Worm (Caenorhabditis elegans) whole organism, early embryonic: ENCODE results near the gene wrb-1.

ENCODE experiments used
- B0310.2 ChIP-seq: sonication (generic microtip); optimal IDR thresholded peaks from 2 replicates; lab custom pipeline; 2016; ENCODE audit warnings: mild to moderate bottlenecking, missing genetic modification characterization, missing compliant biosample characterization
- F13C5.2 ChIP-seq: sonication (generic microtip); optimal IDR thresholded peaks from 2 replicates; lab custom pipeline; 2017; ENCODE audit warnings: mild to moderate bottlenecking, missing genetic modification characterization, inconsistent platforms, missing compliant biosample characterization
- aly-1 ChIP-seq: sonication (generic microtip); optimal IDR thresholded peaks from 2 replicates; lab custom pipeline; 2016; ENCODE audit warnings: missing genetic modification characterization, missing compliant biosample characterization
- ama-1 ChIP-seq: fragments of 150-350 bp; optimal IDR thresholded peaks from 2 replicates; lab custom pipeline; 2014
- ceh-13 ChIP-seq: fragments of 200-800 bp; sonication (Bioruptor generic); optimal IDR thresholded peaks from 2 replicates; lab custom pipeline; 2018; ENCODE audit warnings: mild to moderate bottlenecking, missing genetic modification characterization, missing compliant biosample characterization
- ceh-36 ChIP-seq: sonication (generic microtip); optimal IDR thresholded peaks from 2 replicates; lab custom pipeline; 2016; ENCODE audit warnings: missing genetic modification characterization, inconsistent platforms, missing compliant biosample characterization
- ets-7 ChIP-seq: sonication (generic microtip); optimal IDR thresholded peaks from 2 replicates; lab custom pipeline; 2016; ENCODE audit warnings: missing genotype, missing genetic modification characterization, missing compliant biosample characterization
- flt-1 ChIP-seq: fragments of 200-800 bp; sonication (Bioruptor generic); IDR thresholded peaks from 2 replicates; pipeline ENCODE4 v1.3.6; 2022; ENCODE audit warnings: missing genetic modification characterization, missing compliant biosample characterization
- hmbx-1 ChIP-seq: sonication (generic microtip); optimal IDR thresholded peaks from 2 replicates; lab custom pipeline; 2016; ENCODE audit warnings: mild to moderate bottlenecking, missing genetic modification characterization, missing compliant biosample characterization
- hmg-4 ChIP-seq: fragments of 200-800 bp; sonication (Bioruptor generic); optimal IDR thresholded peaks from 2 replicates; lab custom pipeline; 2018; ENCODE audit warnings: mild to moderate bottlenecking, missing genetic modification characterization, missing compliant biosample characterization
- hnd-1 ChIP-seq: sonication (generic microtip); optimal IDR thresholded peaks from 2 replicates; lab custom pipeline; 2016; ENCODE audit warnings: missing genetic modification characterization, missing compliant biosample characterization
- pes-1 ChIP-seq: fragments of 200-800 bp; sonication (Bioruptor generic); IDR thresholded peaks from 2 replicates; pipeline ENCODE4 v1.3.6; 2022; ENCODE audit warnings: missing genetic modification reagents, missing genetic modification characterization, missing compliant biosample characterization
- scrt-1 ChIP-seq: fragments of 200-800 bp; sonication (Bioruptor generic); IDR thresholded peaks from 2 replicates; pipeline ENCODE4 v1.3.6; 2022; ENCODE audit warnings: missing genetic modification characterization, missing compliant biosample characterization
- sea-1 ChIP-seq: fragments of 200-800 bp; sonication (Bioruptor generic); conservative IDR thresholded peaks from 2 replicates; pipeline ENCODE4 v1.3.6; 2022; ENCODE audit warnings: missing genetic modification characterization, missing compliant biosample characterization
- tbx-11 ChIP-seq: fragments of 200-800 bp; sonication (Bioruptor generic); IDR thresholded peaks from 2 replicates; pipeline ENCODE4 v1.3.6; 2022; ENCODE audit warnings: missing genetic modification characterization, missing compliant biosample characterization
- tbx-37 ChIP-seq: fragments of 200-800 bp; sonication (Bioruptor generic); conservative IDR thresholded peaks from 2 replicates; pipeline ENCODE4 v1.3.6; 2022; ENCODE audit warnings: missing genetic modification reagents, missing genetic modification characterization, missing compliant biosample characterization
- tra-4 ChIP-seq: sonication (generic microtip); optimal IDR thresholded peaks from 2 replicates; lab custom pipeline; 2017; ENCODE audit warnings: missing genetic modification characterization, missing compliant biosample characterization

Gene wrb-1

ce11 chrV:1153925-1154324, 41.9 kb upstream of the wrb-1 start:
- TF ChIP-seq sea-1 (GFP tag; lab: Robert Waterston, UW) (no peak), ceh-13 (GFP tag; lab: Kevin White, UChicago) (no peak), tbx-11 (no peak), F13C5.2 (tag; lab: Kevin White, UChicago) (peak; percentile 44), ets-7 (tag; lab: Kevin White, UChicago) (no peak), tra-4 (no peak), aly-1 (tag; lab: Kevin White, UChicago) (no peak), hmg-4 (peak; percentile 31), flt-1 (GFP tag; lab: Robert Waterston, UW) (no peak), pes-1 (no peak), scrt-1 (GFP tag; lab: Robert Waterston, UW) (0 out of 2 replicates have a peak, but pooled peaks have one; percentile 43), ceh-36 (tag; lab: Kevin White, UChicago) (no peak), hmbx-1 (no peak), ama-1 (lab: Kevin White, UChicago) (no peak), tbx-37 (0 out of 2 replicates have a peak, but pooled peaks have one; percentile 16)

- TF ChIP-seq hnd-1 (tag; lab: Kevin White, UChicago): no peak
- no peak for TF ChIP-seq flt-1 (GFP tag; lab: Robert Waterston, UW)
- no peak for TF ChIP-seq tbx-37
- no peak for TF ChIP-seq tbx-11
- peak; percentile 14 for TF ChIP-seq ceh-36 (tag; lab: Kevin White, UChicago)
- TF ChIP-seq sea-1 (GFP tag; lab: Robert Waterston, UW): no peak
These were observed 41.2 kb upstream of the wrb-1 start for ce11 chrV:1154472-1155278.

ce11 chrV:1155914-1156313, 40.0 kb upstream of the wrb-1 start, which contains the start of gene cmd-1:
TSS of gene cmd-1 (plus strand) at chrV:1156271.
- TF ChIP-seq tbx-37 (no peak), tbx-11 (no peak), aly-1 (tag; lab: Kevin White, UChicago) (no peak), ets-7 (tag; lab: Kevin White, UChicago) (no peak), sea-1 (GFP tag; lab: Robert Waterston, UW) (no peak), B0310.2 (tag; lab: Kevin White, UChicago) (no peak), F13C5.2 (tag; lab: Kevin White, UChicago) (no peak), hmg-4 (no peak)

- TF ChIP-seq tbx-37: no peak
- TF ChIP-seq B0310.2 (tag; lab: Kevin White, UChicago): no peak
- no peak for TF ChIP-seq aly-1 (tag; lab: Kevin White, UChicago)
- no peak for TF ChIP-seq ets-7 (tag; lab: Kevin White, UChicago)
- no peak for TF ChIP-seq ceh-36 (tag; lab: Kevin White, UChicago)
- no peak for TF ChIP-seq hmbx-1
- no peak for TF ChIP-seq tbx-11
- TF ChIP-seq F13C5.2 (tag; lab: Kevin White, UChicago): no peak
- no peak for TF ChIP-seq pes-1
- no peak for TF ChIP-seq ama-1 (lab: Kevin White, UChicago)
- no peak for TF ChIP-seq flt-1 (GFP tag; lab: Robert Waterston, UW)
These were observed 39.4 kb upstream of the wrb-1 start for ce11 chrV:1156431-1156830.

ce11 chrV:1157443-1157842, 38.4 kb upstream of the wrb-1 start:
- TF ChIP-seq pes-1 (no peak), ceh-36 (tag; lab: Kevin White, UChicago) (no peak), tbx-37 (no peak), ama-1 (lab: Kevin White, UChicago) (no peak), sea-1 (GFP tag; lab: Robert Waterston, UW) (no peak), ceh-13 (GFP tag; lab: Kevin White, UChicago) (no peak), tra-4 (no peak), scrt-1 (GFP tag; lab: Robert Waterston, UW) (no peak), aly-1 (tag; lab: Kevin White, UChicago) (no peak), hmbx-1 (no peak), F13C5.2 (tag; lab: Kevin White, UChicago) (no peak), hmg-4 (no peak), ets-7 (tag; lab: Kevin White, UChicago) (no peak)

- no peak for TF ChIP-seq B0310.2 (tag; lab: Kevin White, UChicago)
- TF ChIP-seq hnd-1 (tag; lab: Kevin White, UChicago): no peak
- peak; percentile 75 for TF ChIP-seq ama-1 (lab: Kevin White, UChicago)
- peak; percentile 41; the same call in 1 of the 2 replicates for TF ChIP-seq scrt-1 (GFP tag; lab: Robert Waterston, UW)
- TF ChIP-seq tra-4: no peak
- no peak for TF ChIP-seq pes-1
These were observed 37.6 kb upstream of the wrb-1 start for ce11 chrV:1158247-1158646.

ce11 chrV:1160716-1161115, 35.2 kb upstream of the wrb-1 start:
- no peak for TF ChIP-seq F13C5.2 (tag; lab: Kevin White, UChicago)
- peak; percentile 65 for TF ChIP-seq ceh-36 (tag; lab: Kevin White, UChicago)

ce11 chrV:1164196-1164691, 31.6 kb upstream of the wrb-1 start, which contains the start of gene T21H3.5:
TSS of gene T21H3.5 (minus strand) at chrV:1164293.
- TF ChIP-seq hnd-1 (tag; lab: Kevin White, UChicago): no peak
- TF ChIP-seq tbx-37: no peak
- TF ChIP-seq F13C5.2 (tag; lab: Kevin White, UChicago): no peak
- no peak for TF ChIP-seq flt-1 (GFP tag; lab: Robert Waterston, UW)
- no peak for TF ChIP-seq ama-1 (lab: Kevin White, UChicago)
- no peak for TF ChIP-seq ets-7 (tag; lab: Kevin White, UChicago)
- TF ChIP-seq ceh-13 (GFP tag; lab: Kevin White, UChicago): no peak
- no peak for TF ChIP-seq ceh-36 (tag; lab: Kevin White, UChicago)
- TF ChIP-seq scrt-1 (GFP tag; lab: Robert Waterston, UW): no peak
- TF ChIP-seq hmbx-1: no peak
- no peak for TF ChIP-seq B0310.2 (tag; lab: Kevin White, UChicago)
- no peak for TF ChIP-seq pes-1
- no peak for TF ChIP-seq sea-1 (GFP tag; lab: Robert Waterston, UW)
